Fruit fly (Drosophila melanogaster) whole organism, adult: Measurements from ENCODE around the gene VhaM9.7-c.

Experiments
- CG11617 ChIP-seq: fragments of 200-800 bp; sonication (Bioruptor generic); optimal IDR thresholded peaks from 2 replicates; lab custom pipeline; 2017; ENCODE audit warnings: mild to moderate bottlenecking, missing biosample characterization, missing genetic modification reagents, missing genetic modification characterization
- CG12768 ChIP-seq: fragments of 200-800 bp; sonication (Bioruptor generic); optimal IDR thresholded peaks from 2 replicates; lab custom pipeline; 2017; ENCODE audit warnings: missing biosample characterization, missing genetic modification characterization, mild to moderate bottlenecking, moderate library complexity, missing genetic modification reagents
- CG14711 ChIP-seq: fragments of 200-800 bp; sonication (Bioruptor generic); optimal IDR thresholded peaks from 2 replicates; lab custom pipeline; 2018; ENCODE audit warnings: missing biosample characterization, mild to moderate bottlenecking, missing genetic modification characterization, moderate library complexity
- CG1620 ChIP-seq: fragments of 200-800 bp; sonication (Bioruptor generic); optimal IDR thresholded peaks from 2 replicates; lab custom pipeline; 2016; ENCODE audit warnings: missing biosample characterization, missing genetic modification characterization
- CG5204 ChIP-seq: fragments of 200-800 bp; sonication (Bioruptor generic); optimal IDR thresholded peaks from 2 replicates; lab custom pipeline; 2016; ENCODE audit warnings: missing biosample characterization, missing genetic modification characterization
- CG7045 ChIP-seq: fragments of 200-800 bp; sonication (Bioruptor generic); optimal IDR thresholded peaks from 2 replicates; lab custom pipeline; 2017; ENCODE audit warnings: missing biosample characterization, mild to moderate bottlenecking, missing genetic modification characterization
- CG7101 ChIP-seq: fragments of 200-800 bp; sonication (Bioruptor generic); optimal IDR thresholded peaks from 2 replicates; lab custom pipeline; 2018; ENCODE audit warnings: missing biosample characterization, mild to moderate bottlenecking, missing genetic modification characterization, moderate library complexity
- Clk ChIP-seq: fragments of 200-800 bp; sonication (Bioruptor generic); optimal IDR thresholded peaks from 2 replicates; lab custom pipeline; 2017; ENCODE audit warnings: missing biosample characterization, missing genetic modification characterization
- cic ChIP-seq: fragments of 200-800 bp; sonication (Bioruptor generic); optimal IDR thresholded peaks from 2 replicates; lab custom pipeline; 2017; ENCODE audit warnings: missing biosample characterization, mild to moderate bottlenecking, missing genetic modification characterization, moderate library complexity
- cnc ChIP-seq, 2 experiments: fragments of >200 bp; optimal IDR thresholded peaks; 2 replicates each; lab custom pipeline; 2017
- kay ChIP-seq: fragments of 200-800 bp; sonication (Bioruptor generic); peaks from one replicate; lab custom pipeline; 2016; ENCODE audit warnings: missing biosample characterization, missing genetic modification characterization, borderline replicate concordance
- ovo ChIP-seq: fragments of 200-800 bp; sonication (Bioruptor generic); optimal IDR thresholded peaks from 2 replicates; lab custom pipeline; 2016; ENCODE audit warnings: missing biosample characterization, missing genetic modification characterization
- pad ChIP-seq: fragments of 200-800 bp; sonication (Bioruptor generic); optimal IDR thresholded peaks from 3 replicates; lab custom pipeline; 2017; ENCODE audit warnings: missing biosample characterization, missing genetic modification characterization, mild to moderate bottlenecking, moderate library complexity, missing genetic modification reagents
- toe ChIP-seq: fragments of 200-800 bp; sonication (Bioruptor generic); optimal IDR thresholded peaks from 2 replicates; lab custom pipeline; 2016; ENCODE audit warnings: missing biosample characterization, missing genetic modification characterization

DNA sequence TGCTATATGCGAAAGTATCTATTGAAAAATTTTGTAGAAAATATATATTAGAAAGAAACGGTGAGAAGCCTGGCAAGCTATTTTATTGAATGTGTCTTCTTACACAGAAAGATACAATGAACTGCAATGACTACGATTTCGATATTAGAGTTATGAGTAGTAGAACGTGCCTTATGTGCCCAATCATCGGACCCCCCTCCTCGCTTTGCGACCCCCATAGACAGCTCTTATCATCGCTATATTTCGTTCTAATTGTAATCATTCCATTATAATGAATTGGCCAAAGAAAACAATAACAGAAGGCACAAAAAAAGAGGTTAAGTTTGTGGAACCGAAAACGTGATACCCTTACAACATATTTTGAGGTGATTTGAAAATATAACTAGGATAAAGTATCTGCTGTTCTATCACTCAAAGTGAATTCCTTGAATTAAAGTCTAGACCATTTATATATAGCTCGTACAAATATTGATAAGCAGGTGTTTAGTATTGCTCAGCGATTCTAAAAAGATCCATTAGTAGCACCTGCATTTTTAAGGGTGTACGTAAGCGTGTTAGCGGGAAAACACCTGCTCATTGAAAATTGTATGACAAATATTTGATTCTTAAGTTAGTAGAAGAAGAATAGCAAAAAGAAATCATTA, 46.2 kb upstream of the VhaM9.7-c start:
- no peak for TF ChIP-seq cnc (optimal IDR thresholded peaks at IDR 0.05; lab: Kevin White, UChicago)
- TF ChIP-seq CG1620 (GFP tag; lab: Kevin White, UChicago), result no peak
- TF ChIP-seq cic (GFP tag; lab: Kevin White, UChicago), result no peak
- TF ChIP-seq kay, result peak; percentile 50
- no peak for TF ChIP-seq CG5204 (GFP tag; lab: Kevin White, UChicago)
- TF ChIP-seq CG12768, result no peak
- TF ChIP-seq CG7101 (tag; lab: Kevin White, UChicago), result no peak
- TF ChIP-seq Clk (GFP tag; lab: Kevin White, UChicago), result no peak
- no peak for TF ChIP-seq toe (GFP tag; lab: Kevin White, UChicago)
- TF ChIP-seq ovo (GFP tag; lab: Kevin White, UChicago), result no peak
- TF ChIP-seq CG7045, result no peak
- TF ChIP-seq CG11617 (GFP tag; lab: Kevin White, UChicago), result no peak
- TF ChIP-seq pad (GFP tag; lab: Kevin White, UChicago), result no peak
- no peak for TF ChIP-seq CG14711 (tag; lab: Kevin White, UChicago)
